Fruit fly (Drosophila melanogaster): ENCODE results near the gene CG1607.
A peak's percentile ranks its signal among the peaks of the same experiment; 100 is the strongest.

CG1607 gene

DNA sequence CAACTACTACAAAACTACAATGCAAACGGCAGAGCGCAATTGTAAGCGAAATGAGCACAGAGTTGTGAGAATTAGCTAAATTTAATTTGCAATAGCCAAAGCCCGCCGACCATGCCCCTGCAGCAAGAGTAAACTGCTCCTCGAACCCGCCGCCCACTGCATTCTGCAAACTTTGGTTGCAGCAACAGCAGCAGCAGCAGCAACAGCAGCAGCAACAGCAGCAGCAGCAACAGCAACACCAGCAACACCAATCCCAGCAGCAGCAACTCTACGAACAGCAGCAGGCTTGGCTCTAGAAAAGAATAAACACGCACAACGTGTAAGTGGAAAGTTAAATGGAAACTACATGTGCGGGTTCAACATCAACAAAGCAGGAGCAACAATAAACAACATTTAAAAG is 11.7 kb upstream of the CG1607 start:
- TF ChIP-seq CG8632 (GFP tag; optimal IDR thresholded peaks at IDR 0.05), result no peak
- no peak for TF ChIP-seq OdsH (GFP tag; optimal IDR thresholded peaks at IDR 0.05)
- TF ChIP-seq fkh (GFP tag; optimal IDR thresholded peaks at IDR 0.05), result no peak
- TF ChIP-seq CG6276 (GFP tag; optimal IDR thresholded peaks at IDR 0.05), result no peak
- TF ChIP-seq CG11902 (GFP tag; optimal IDR thresholded peaks at IDR 0.05), result no peak
- no peak for TF ChIP-seq CG8119 (GFP tag; IDR thresholded peaks at IDR 0.05)
- no peak for TF ChIP-seq CG7368 (GFP tag; optimal IDR thresholded peaks at IDR 0.05)
- TF ChIP-seq CG6792 (GFP tag; optimal IDR thresholded peaks at IDR 0.05), result no peak
- no peak for TF ChIP-seq CG1621 (tag; optimal IDR thresholded peaks at IDR 0.05)
- TF ChIP-seq acj6 (GFP tag; optimal IDR thresholded peaks at IDR 0.05), result no peak
- TF ChIP-seq esn (GFP tag; optimal IDR thresholded peaks at IDR 0.05), result no peak
- no peak for TF ChIP-seq Gug (GFP tag; IDR thresholded peaks at IDR 0.05)
- TF ChIP-seq Eip78C (GFP tag), result no peak
- no peak for TF ChIP-seq svp (GFP tag)
- no peak for TF ChIP-seq CG32006 (GFP tag; optimal IDR thresholded peaks at IDR 0.05)
- TF ChIP-seq Sox15 (GFP tag; optimal IDR thresholded peaks at IDR 0.05), result no peak
- TF ChIP-seq CG11762 (GFP tag; optimal IDR thresholded peaks at IDR 0.05; ENCODE audit: insufficient read depth), result no peak
- no peak for TF ChIP-seq lz (GFP tag; optimal IDR thresholded peaks at IDR 0.05)

DNA sequence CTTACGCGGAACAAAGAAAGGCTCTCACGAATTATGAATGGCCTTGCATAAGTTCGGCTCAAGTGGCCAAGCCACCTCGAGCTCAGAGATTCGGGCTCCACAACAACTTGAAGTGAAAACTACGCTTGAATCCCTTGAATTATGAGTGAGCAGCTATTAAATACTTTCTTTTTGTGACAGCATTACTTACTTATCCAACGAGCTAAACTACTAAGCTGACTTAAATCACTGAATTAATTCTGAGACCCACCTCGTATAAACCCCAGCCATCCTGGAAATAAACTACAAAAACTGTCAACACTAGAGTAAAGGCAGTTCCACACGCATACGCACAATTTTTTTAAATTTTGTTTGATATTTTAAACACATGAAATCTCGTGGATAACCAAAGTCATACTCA is 9.8 kb upstream of the CG1607 start, which contains the start of gene gskt:
TSS of gene gskt (plus strand) at position 301 of the 400 bp plus-strand sequence.
- TF ChIP-seq CG16779 (tag; optimal IDR thresholded peaks at IDR 0.05) (no peak), topi (GFP tag; optimal IDR thresholded peaks at IDR 0.05) (no peak), Sox14 (GFP tag; optimal IDR thresholded peaks at IDR 0.05) (no peak), salr (GFP tag; optimal IDR thresholded peaks at IDR 0.05) (no peak), CG10669 (GFP tag; optimal IDR thresholded peaks at IDR 0.05) (no peak), lz (GFP tag; optimal IDR thresholded peaks at IDR 0.05) (no peak), Sox15 (GFP tag; optimal IDR thresholded peaks at IDR 0.05) (no peak), spab (GFP tag; optimal IDR thresholded peaks at IDR 0.05) (no peak), pdm3 (GFP tag; optimal IDR thresholded peaks at IDR 0.05) (no peak), CG6808 (GFP tag; optimal IDR thresholded peaks at IDR 0.05) (no peak), CG3919 (GFP tag; optimal IDR thresholded peaks at IDR 0.05) (no peak), Hr38 (GFP tag; optimal IDR thresholded peaks at IDR 0.05) (no peak), ss (GFP tag; optimal IDR thresholded peaks at IDR 0.05) (no peak), esn (GFP tag; optimal IDR thresholded peaks at IDR 0.05) (no peak), svp (GFP tag) (no peak), CG34406 (GFP tag; optimal IDR thresholded peaks at IDR 0.05) (no peak), Sox102F (GFP tag; optimal IDR thresholded peaks at IDR 0.05) (no peak), Blimp-1 (GFP tag; optimal IDR thresholded peaks at IDR 0.05) (no peak), Met (GFP tag; optimal IDR thresholded peaks at IDR 0.05) (no peak)

DNA sequence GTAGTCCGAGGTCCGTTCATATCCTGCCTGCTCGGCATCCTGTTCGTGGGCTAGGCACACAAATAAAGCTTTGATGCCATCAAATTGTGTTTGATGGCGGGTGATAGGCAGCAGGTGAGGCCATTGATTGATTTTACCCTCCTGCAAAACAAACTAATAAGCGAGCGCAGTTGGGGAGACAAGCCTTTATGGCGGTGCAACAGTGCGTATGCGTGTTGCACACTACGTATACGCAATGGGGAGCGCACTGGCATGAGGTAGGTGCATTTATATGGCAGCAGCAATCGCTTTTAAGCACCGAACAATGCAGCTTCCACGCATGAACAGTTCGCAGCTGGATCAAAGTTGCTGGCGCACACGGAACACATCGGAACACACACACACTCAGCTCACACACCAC is 1.4 kb upstream of the CG1607 start:
- no peak for TF ChIP-seq Hr39 (GFP tag; optimal IDR thresholded peaks at IDR 0.05)

- TF ChIP-seq esn (GFP tag; optimal IDR thresholded peaks at IDR 0.05), result peak; percentile 87
- TF ChIP-seq Gug (GFP tag; IDR thresholded peaks at IDR 0.05), result peak; percentile 53; the same call in 1 of the 2 replicates
- peak; percentile 32 for TF ChIP-seq CG10669 (GFP tag; optimal IDR thresholded peaks at IDR 0.05)
- TF ChIP-seq Hr38 (GFP tag; optimal IDR thresholded peaks at IDR 0.05), result no peak
- peak; percentile 55 for TF ChIP-seq Smox (GFP tag; optimal IDR thresholded peaks at IDR 0.05)
- peak; percentile 84 for TF ChIP-seq svp (GFP tag)
- TF ChIP-seq CG11294 (GFP tag; IDR thresholded peaks at IDR 0.05), result peak; percentile 49; the same call in 1 of the 2 replicates
- peak; percentile 48 for TF ChIP-seq cyc (GFP tag; optimal IDR thresholded peaks at IDR 0.05)
- no peak for TF ChIP-seq spab (GFP tag; optimal IDR thresholded peaks at IDR 0.05)
- TF ChIP-seq Eip75B (GFP tag; optimal IDR thresholded peaks at IDR 0.05), result peak; percentile 79
- TF ChIP-seq CG7368 (GFP tag; optimal IDR thresholded peaks at IDR 0.05), result no peak
- no peak for TF ChIP-seq CG3032 (tag; optimal IDR thresholded peaks at IDR 0.05)
- peak; percentile 85 for TF ChIP-seq lz (GFP tag; optimal IDR thresholded peaks at IDR 0.05)
- TF ChIP-seq vri (GFP tag; optimal IDR thresholded peaks at IDR 0.05), result peak; percentile 31
- peak; percentile 45 for TF ChIP-seq acj6 (GFP tag; optimal IDR thresholded peaks at IDR 0.05)
- peak; percentile 27 for TF ChIP-seq CG6792 (GFP tag; optimal IDR thresholded peaks at IDR 0.05)
- TF ChIP-seq fkh (GFP tag; optimal IDR thresholded peaks at IDR 0.05), result peak; percentile 21
- TF ChIP-seq Blimp-1 (GFP tag; optimal IDR thresholded peaks at IDR 0.05), result no peak
- TF ChIP-seq Met (GFP tag; optimal IDR thresholded peaks at IDR 0.05), result peak; percentile 87
- peak; percentile 61 for TF ChIP-seq CG1621 (tag; optimal IDR thresholded peaks at IDR 0.05)
- TF ChIP-seq OdsH (GFP tag; optimal IDR thresholded peaks at IDR 0.05), result peak; percentile 44
- peak; percentile 24 for TF ChIP-seq dsx (GFP tag; optimal IDR thresholded peaks at IDR 0.05; ENCODE audit: poor library complexity, severe bottlenecking)
- peak; percentile 77 for TF ChIP-seq Hr4 (GFP tag; optimal IDR thresholded peaks at IDR 0.05)
- no peak for TF ChIP-seq CG11902 (GFP tag; optimal IDR thresholded peaks at IDR 0.05)
- peak; percentile 57 for TF ChIP-seq CG10631 (GFP tag; optimal IDR thresholded peaks at IDR 0.05)
- TF ChIP-seq CG32006 (GFP tag; optimal IDR thresholded peaks at IDR 0.05), result peak; percentile 72
- TF ChIP-seq Ets96B (tag; optimal IDR thresholded peaks at IDR 0.05), result peak; percentile 60
Measured at dm6 chr3R:31381216-31381688, 657 bp upstream of the CG1607 start.

Data from whole organism, prepupa.